Worm (Caenorhabditis elegans) whole organism, L1 larva: Measurements from ENCODE around the gene B0280.2.

Experiments
- C04F5.9 ChIP-seq: sonication (generic microtip); optimal IDR thresholded peaks from 2 replicates; lab custom pipeline; 2016; ENCODE audit warnings: missing genetic modification characterization, missing compliant biosample characterization
- C16A3.4 ChIP-seq: fragments of 150-350 bp; optimal IDR thresholded peaks from 2 replicates; lab custom pipeline; 2014; ENCODE audit warnings: missing biosample characterization, missing genetic modification characterization
- F16B12.6 ChIP-seq: fragments of 150-350 bp; optimal IDR thresholded peaks from 2 replicates; lab custom pipeline; 2014; ENCODE audit warnings: missing biosample characterization, missing genetic modification characterization
- Y116A8C.19 ChIP-seq: sonication (generic microtip); optimal IDR thresholded peaks from 2 replicates; lab custom pipeline; 2016; ENCODE audit warnings: missing compliant biosample characterization, missing genetic modification characterization, borderline replicate concordance
- aha-1 ChIP-seq: fragments of 150-350 bp; optimal IDR thresholded peaks from 2 replicates; lab custom pipeline; 2014; ENCODE audit warnings: missing biosample characterization, missing genetic modification characterization
- alr-1 ChIP-seq: fragments of 200-800 bp; sonication (Bioruptor generic); optimal IDR thresholded peaks from 2 replicates; lab custom pipeline; 2018; ENCODE audit warnings: borderline replicate concordance, mild to moderate bottlenecking, missing genetic modification characterization, missing compliant biosample characterization
- blmp-1 ChIP-seq: fragments of 150-350 bp; optimal IDR thresholded peaks from 2 replicates; lab custom pipeline; 2014; ENCODE audit warnings: missing biosample characterization, missing genetic modification characterization
- ceh-63 ChIP-seq: fragments of 200-800 bp; sonication (Bioruptor generic); optimal IDR thresholded peaks from 2 replicates; lab custom pipeline; 2018; ENCODE audit warnings: mild to moderate bottlenecking, missing genetic modification characterization, missing compliant biosample characterization
- ceh-8 ChIP-seq: fragments of 200-800 bp; sonication (Bioruptor generic); optimal IDR thresholded peaks from 2 replicates; lab custom pipeline; 2018; ENCODE audit warnings: mild to moderate bottlenecking, missing genetic modification characterization, moderate library complexity, missing compliant biosample characterization
- ceh-82 ChIP-seq, 3 experiments: fragments of 150-350 bp in 1 of 3; sonication (generic microtip) in 2 of 3; optimal IDR thresholded peaks; 2 replicates each; lab custom pipeline; 2014 to 2017; ENCODE audit warnings: missing biosample characterization in 3 of 3, missing genetic modification characterization in 3 of 3
- ceh-90 ChIP-seq: sonication (generic microtip); optimal IDR thresholded peaks from 2 replicates; lab custom pipeline; 2016; ENCODE audit warnings: missing genetic modification characterization, missing compliant biosample characterization
- ces-1 ChIP-seq: fragments of 150-350 bp; optimal IDR thresholded peaks from 2 replicates; lab custom pipeline; 2014; ENCODE audit warnings: missing biosample characterization, missing genetic modification reagents, missing genetic modification characterization
- dpl-1 ChIP-seq, 3 experiments: fragments of 150-350 bp in 2 of 3; sonication (generic microtip) in 1 of 3; optimal IDR thresholded peaks; 2 replicates each; lab custom pipeline; 2014 to 2017; ENCODE audit warnings: missing biosample characterization in 3 of 3, missing genetic modification characterization in 3 of 3, missing genetic modification reagents in 3 of 3
- efl-1 ChIP-seq, 4 experiments: fragments of 150-350 bp; optimal IDR thresholded peaks in 3 of 4; peaks in 1 of 4; 1 replicate in 1 of 4; 2 replicates in 3 of 4; lab custom pipeline; 2014; ENCODE audit warnings: missing biosample characterization in 2 of 4, missing genetic modification characterization in 2 of 4, missing genetic modification reagents in 2 of 4
- egl-13 ChIP-seq: sonication (generic microtip); optimal IDR thresholded peaks from 2 replicates; lab custom pipeline; 2016; ENCODE audit warnings: missing genotype, missing genetic modification reagents, missing genetic modification characterization, missing compliant biosample characterization
- elt-3 ChIP-seq, 6 experiments: fragments of 150-350 bp in 1 of 6; sonication (generic microtip); optimal IDR thresholded peaks; 2 replicates each; lab custom pipeline; 2017 to 2018; ENCODE audit warnings: missing biosample characterization in 6 of 6, missing genetic modification characterization in 6 of 6, inconsistent platforms in 1 of 6
- fkh-4 ChIP-seq: sonication (generic microtip); optimal IDR thresholded peaks from 2 replicates; lab custom pipeline; 2016; ENCODE audit warnings: missing compliant biosample characterization, missing genetic modification characterization, borderline replicate concordance
- fkh-8 ChIP-seq: sonication (generic microtip); optimal IDR thresholded peaks from 2 replicates; lab custom pipeline; 2016; ENCODE audit warnings: mild to moderate bottlenecking, missing genetic modification characterization, missing compliant biosample characterization
- hlh-17 ChIP-seq: fragments of 200-800 bp; sonication (Bioruptor generic); optimal IDR thresholded peaks from 2 replicates; lab custom pipeline; 2018; ENCODE audit warnings: missing genetic modification characterization, mild to moderate bottlenecking, missing compliant biosample characterization, moderate library complexity, borderline replicate concordance
- irx-1 ChIP-seq: sonication (generic microtip); optimal IDR thresholded peaks from 2 replicates; lab custom pipeline; 2016; ENCODE audit warnings: missing genetic modification characterization, missing compliant biosample characterization
- jun-1 ChIP-seq: fragments of 150-350 bp; optimal IDR thresholded peaks from 2 replicates; lab custom pipeline; 2014; ENCODE audit warnings: missing biosample characterization, missing genetic modification reagents, missing genetic modification characterization
- lin-39 ChIP-seq: fragments of 150-350 bp; optimal IDR thresholded peaks from 2 replicates; lab custom pipeline; 2014; ENCODE audit warnings: missing biosample characterization, missing genetic modification reagents, missing genetic modification characterization
- lsy-2 ChIP-seq, 2 experiments: fragments of 150-350 bp; optimal IDR thresholded peaks; 2 replicates each; lab custom pipeline; 2014; ENCODE audit warnings: missing biosample characterization in 2 of 2, missing genetic modification characterization in 2 of 2
- mdl-1 ChIP-seq, 2 experiments: fragments of 150-350 bp; optimal IDR thresholded peaks; 2 replicates each; lab custom pipeline; 2014 to 2017; ENCODE audit warnings: missing biosample characterization in 2 of 2, missing genetic modification characterization in 2 of 2, inconsistent platforms in 1 of 2
- mef-2 ChIP-seq: fragments of 150-350 bp; optimal IDR thresholded peaks from 2 replicates; lab custom pipeline; 2014; ENCODE audit warnings: missing biosample characterization, missing genetic modification characterization
- nhr-12 ChIP-seq: sonication (generic microtip); optimal IDR thresholded peaks from 2 replicates; lab custom pipeline; 2017; ENCODE audit warnings: missing biosample characterization, missing genetic modification characterization
- nhr-20 ChIP-seq: sonication (generic microtip); optimal IDR thresholded peaks from 2 replicates; lab custom pipeline; 2016; ENCODE audit warnings: mild to moderate bottlenecking, missing genetic modification characterization, missing compliant biosample characterization
- nhr-28 ChIP-seq: fragments of 150-350 bp; optimal IDR thresholded peaks from 2 replicates; lab custom pipeline; 2014; ENCODE audit warnings: missing biosample characterization, missing genetic modification characterization
- nhr-71 ChIP-seq: sonication (generic microtip); optimal IDR thresholded peaks from 2 replicates; lab custom pipeline; 2016; ENCODE audit warnings: mild to moderate bottlenecking, missing genetic modification characterization, moderate library complexity, missing compliant biosample characterization
- nhr-84 ChIP-seq: sonication (generic microtip); optimal IDR thresholded peaks from 2 replicates; lab custom pipeline; 2017; ENCODE audit warnings: missing biosample characterization, missing genetic modification characterization
- nhr-90 ChIP-seq: sonication (generic microtip); optimal IDR thresholded peaks from 2 replicates; lab custom pipeline; 2016; ENCODE audit warnings: mild to moderate bottlenecking, missing genetic modification characterization, missing compliant biosample characterization; ENCODE audit not compliant: poor library complexity
- pax-3 ChIP-seq: fragments of 200-800 bp; sonication (Bioruptor generic); optimal IDR thresholded peaks from 2 replicates; lab custom pipeline; 2018; ENCODE audit warnings: mild to moderate bottlenecking, missing genetic modification characterization, moderate library complexity, missing compliant biosample characterization
- pqm-1 ChIP-seq: sonication (generic microtip); optimal IDR thresholded peaks from 3 replicates; lab custom pipeline; 2017; ENCODE audit warnings: missing biosample characterization, missing genetic modification characterization
- snpc-4 ChIP-seq: fragments of 150-350 bp; optimal IDR thresholded peaks from 2 replicates; lab custom pipeline; 2014; ENCODE audit warnings: missing biosample characterization, missing genetic modification characterization
- sup-37 ChIP-seq: fragments of 200-800 bp; sonication (Bioruptor generic); optimal IDR thresholded peaks from 2 replicates; lab custom pipeline; 2018; ENCODE audit warnings: mild to moderate bottlenecking, missing genetic modification characterization, missing compliant biosample characterization
- swsn-7 ChIP-seq: sonication (generic microtip); optimal IDR thresholded peaks from 2 replicates; lab custom pipeline; 2016; ENCODE audit warnings: missing genetic modification characterization, missing compliant biosample characterization
- tbx-2 ChIP-seq: sonication (generic microtip); optimal IDR thresholded peaks from 2 replicates; lab custom pipeline; 2016; ENCODE audit warnings: missing genetic modification characterization, missing compliant biosample characterization
- tlp-1 ChIP-seq: fragments of 150-350 bp; optimal IDR thresholded peaks from 2 replicates; lab custom pipeline; 2014; ENCODE audit warnings: missing biosample characterization, missing genetic modification characterization
- unc-130 ChIP-seq: fragments of 150-350 bp; optimal IDR thresholded peaks from 2 replicates; lab custom pipeline; 2017; ENCODE audit warnings: missing biosample characterization, missing genetic modification characterization, inconsistent platforms
- unc-30 ChIP-seq: sonication (generic microtip); optimal IDR thresholded peaks from 2 replicates; lab custom pipeline; 2017; ENCODE audit warnings: missing biosample characterization, missing genetic modification characterization
- vab-15 ChIP-seq: sonication (generic microtip); optimal IDR thresholded peaks from 2 replicates; lab custom pipeline; 2017; ENCODE audit warnings: missing genotype, mild to moderate bottlenecking, missing genetic modification characterization, missing compliant biosample characterization
- zag-1 ChIP-seq: fragments of 150-350 bp; optimal IDR thresholded peaks from 2 replicates; lab custom pipeline; 2014; ENCODE audit warnings: missing biosample characterization, missing genetic modification characterization
- zip-4 ChIP-seq: fragments of 200-800 bp; sonication (Bioruptor generic); optimal IDR thresholded peaks from 2 replicates; lab custom pipeline; 2018; ENCODE audit warnings: mild to moderate bottlenecking, missing genetic modification characterization, moderate library complexity, missing compliant biosample characterization
- ztf-11 ChIP-seq, 2 experiments: sonication (generic microtip); optimal IDR thresholded peaks; 2 replicates each; lab custom pipeline; 2016 to 2017; ENCODE audit warnings: missing genetic modification characterization in 2 of 2, missing biosample characterization in 1 of 2, missing compliant biosample characterization in 1 of 2

B0280.2 gene

DNA sequence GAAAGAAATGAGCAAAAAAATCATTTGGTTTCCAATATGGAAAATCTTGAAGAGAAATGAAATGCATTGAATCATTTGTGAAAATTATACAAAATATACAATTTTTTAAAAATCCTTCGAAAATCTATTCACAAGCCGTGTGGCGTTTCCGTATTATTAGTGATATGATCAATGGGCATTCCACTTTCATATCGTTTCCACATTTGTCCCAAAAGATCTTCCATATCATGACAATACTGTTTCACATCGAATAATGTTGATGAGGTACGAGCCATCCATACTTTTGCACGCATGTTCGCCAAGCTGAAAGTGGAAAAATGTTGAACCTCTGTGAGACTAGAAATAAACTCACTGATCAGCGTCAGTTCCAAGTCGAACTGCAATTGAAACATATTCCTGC lies 21.9 kb downstream of the B0280.2 start:
- TF ChIP-seq tbx-2 (tag; lab: Kevin White, UChicago) (no peak), efl-1 (optimal IDR thresholded peaks at IDR 0.05; lab: Kevin White, UChicago) (no peak), efl-1 (GFP tag; optimal IDR thresholded peaks at IDR 0.05 in 1 of 2; lab: Kevin White, UChicago) (no peak), ceh-90 (tag; lab: Kevin White, UChicago) (no peak), swsn-7 (tag; lab: Kevin White, UChicago) (no peak), tlp-1 (tag; lab: Kevin White, UChicago) (no peak), nhr-84 (tag; lab: Kevin White, UChicago) (no peak), zag-1 (tag; lab: Kevin White, UChicago) (no peak), C04F5.9 (tag; lab: Kevin White, UChicago) (no peak), nhr-71 (tag; lab: Kevin White, UChicago) (no peak), ceh-63 (GFP tag; lab: Kevin White, UChicago) (no peak), mef-2 (tag; lab: Kevin White, UChicago) (no peak), nhr-28 (tag; lab: Kevin White, UChicago) (no peak), ceh-82 (tag; optimal IDR thresholded peaks at IDR 0.05; lab: Kevin White, UChicago) (no peak), alr-1 (tag; lab: Kevin White, UChicago) (no peak), zip-4 (GFP tag; lab: Kevin White, UChicago) (no peak), ces-1 (GFP tag; lab: Kevin White, UChicago) (no peak), jun-1 (no peak)
- TF ChIP-seq, all 84 proteins: peak for 0

DNA sequence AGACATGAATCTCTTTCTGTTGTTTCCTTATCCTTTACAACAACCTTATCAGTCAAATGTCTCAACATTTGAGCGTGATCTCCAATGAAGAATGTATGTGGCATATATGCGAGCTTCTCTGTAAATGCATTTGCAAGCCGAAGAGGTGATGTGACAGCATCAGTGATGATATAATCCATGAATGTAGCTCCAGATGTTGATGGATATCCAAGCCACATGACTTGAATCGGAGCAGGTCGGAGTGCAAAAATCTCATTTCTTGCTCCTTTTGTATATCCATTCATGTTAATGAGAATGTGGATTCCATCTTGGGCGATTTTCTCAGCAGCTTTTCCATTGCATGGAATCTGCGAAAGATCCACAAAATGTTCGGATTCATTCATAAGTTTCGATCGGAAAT lies 23.7 kb downstream of the B0280.2 start:
- no peak for TF ChIP-seq ceh-8 (GFP tag; lab: Kevin White, UChicago)
- no peak for TF ChIP-seq efl-1 (optimal IDR thresholded peaks at IDR 0.05; lab: Kevin White, UChicago)
- peak in 1 of 2 experiments; percentile 86 for TF ChIP-seq efl-1 (GFP tag; optimal IDR thresholded peaks at IDR 0.05 in 1 of 2; lab: Kevin White, UChicago)

DNA sequence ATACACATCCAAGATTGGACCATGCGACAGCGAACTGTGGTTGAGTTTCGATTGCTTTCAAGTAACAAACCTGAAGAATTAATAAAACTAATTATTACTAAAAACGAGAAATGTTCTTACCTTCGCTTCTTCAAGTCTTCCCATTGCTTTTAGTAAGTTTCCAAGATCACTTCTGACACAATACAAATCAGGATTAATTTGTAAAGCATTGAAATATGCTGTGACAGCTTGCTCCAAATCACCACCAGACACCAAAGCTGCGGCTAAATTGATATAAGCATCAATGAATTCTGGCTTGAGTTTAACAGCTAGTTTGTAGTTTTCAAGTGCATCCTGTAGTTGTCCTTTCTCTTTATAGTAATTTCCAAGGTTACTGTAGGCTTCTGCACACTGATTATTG lies 25.7 kb downstream of the B0280.2 start:
- TF ChIP-seq fkh-8: no peak
- TF ChIP-seq nhr-71 (tag; lab: Kevin White, UChicago): no peak
- no peak for TF ChIP-seq jun-1
- no peak for TF ChIP-seq tlp-1 (tag; lab: Kevin White, UChicago)
- no peak for TF ChIP-seq lin-39 (tag; lab: Kevin White, UChicago)
- TF ChIP-seq pax-3 (tag; lab: Kevin White, UChicago): no peak
- no peak for TF ChIP-seq elt-3 (tag; optimal IDR thresholded peaks at IDR 0.05; lab: Kevin White, UChicago)
- TF ChIP-seq ces-1 (GFP tag; lab: Kevin White, UChicago): no peak
- TF ChIP-seq efl-1 (optimal IDR thresholded peaks at IDR 0.05; lab: Kevin White, UChicago): no peak
- no peak for TF ChIP-seq efl-1 (GFP tag; optimal IDR thresholded peaks at IDR 0.05 in 1 of 2; lab: Kevin White, UChicago)
- no peak for TF ChIP-seq egl-13
- TF ChIP-seq ceh-8 (GFP tag; lab: Kevin White, UChicago): no peak

DNA sequence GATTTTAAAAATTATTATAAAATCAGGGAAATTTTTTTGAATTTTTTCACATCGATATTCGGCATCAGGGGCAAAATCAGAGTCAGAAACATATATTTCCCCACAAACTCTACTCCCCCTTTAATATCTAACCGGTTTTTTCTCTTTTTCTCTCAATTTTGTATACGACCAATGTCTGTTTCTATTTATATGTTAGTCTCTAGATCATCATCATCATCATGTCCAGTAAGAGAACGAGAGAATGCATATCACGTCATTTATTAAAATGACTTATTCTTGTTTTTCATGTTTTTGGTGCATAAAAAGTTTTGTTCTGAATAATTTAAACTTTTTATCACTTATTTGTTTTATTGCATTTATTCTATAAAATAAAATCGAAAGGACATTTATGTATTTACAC lies 28.1 kb downstream of the B0280.2 start:
- no peak for TF ChIP-seq pqm-1 (tag; lab: Kevin White, UChicago)
- TF ChIP-seq irx-1: no peak
- no peak for TF ChIP-seq fkh-4 (tag; lab: Kevin White, UChicago)
- no peak for TF ChIP-seq sup-37 (GFP tag; lab: Kevin White, UChicago)
- TF ChIP-seq vab-15: no peak
- TF ChIP-seq dpl-1 (GFP tag; optimal IDR thresholded peaks at IDR 0.05; lab: Kevin White, UChicago): no peak
- TF ChIP-seq unc-130 (tag; lab: Kevin White, UChicago): no peak
- no peak for TF ChIP-seq nhr-84 (tag; lab: Kevin White, UChicago)
- TF ChIP-seq blmp-1 (tag; lab: Kevin White, UChicago): no peak
- TF ChIP-seq nhr-20: peak; percentile 17
- no peak for TF ChIP-seq nhr-12 (tag; lab: Kevin White, UChicago)
- no peak for TF ChIP-seq aha-1 (tag; lab: Kevin White, UChicago)
- no peak for TF ChIP-seq ceh-82 (tag; optimal IDR thresholded peaks at IDR 0.05; lab: Kevin White, UChicago)
- no peak for TF ChIP-seq zag-1 (tag; lab: Kevin White, UChicago)
- no peak for TF ChIP-seq lin-39 (tag; lab: Kevin White, UChicago)
- TF ChIP-seq hlh-17 (GFP tag; lab: Kevin White, UChicago): no peak
- no peak for TF ChIP-seq fkh-8
- TF ChIP-seq snpc-4 (tag; lab: Kevin White, UChicago): no peak
- peak in 1 of 2 experiments; percentile 17 for TF ChIP-seq lsy-2 (tag; optimal IDR thresholded peaks at IDR 0.05; lab: Kevin White, UChicago)
- no peak for TF ChIP-seq F16B12.6 (tag; lab: Kevin White, UChicago)
- TF ChIP-seq ceh-90 (tag; lab: Kevin White, UChicago): no peak
- no peak for TF ChIP-seq C16A3.4 (tag; lab: Kevin White, UChicago)
- no peak for TF ChIP-seq mdl-1 (tag; optimal IDR thresholded peaks at IDR 0.05; lab: Kevin White, UChicago)
- TF ChIP-seq nhr-90 (tag; lab: Kevin White, UChicago): no peak
- no peak for TF ChIP-seq Y116A8C.19 (tag; lab: Kevin White, UChicago)
- TF ChIP-seq ztf-11 (tag; optimal IDR thresholded peaks at IDR 0.05; lab: Kevin White, UChicago): no peak
- no peak for TF ChIP-seq zip-4 (GFP tag; lab: Kevin White, UChicago)
- no peak for TF ChIP-seq unc-30 (tag; lab: Kevin White, UChicago)
